Worm (Caenorhabditis elegans) whole organism, late embryonic: ENCODE results near the gene W10G6.1.

Experiments used
- ama-1 ChIP-seq: fragments of 150-350 bp; optimal IDR thresholded peaks from 2 replicates; lab custom pipeline; 2014
- ceh-31 ChIP-seq: sonication (generic microtip); optimal IDR thresholded peaks from 2 replicates; lab custom pipeline; 2016; ENCODE audit warnings: missing genetic modification characterization, missing compliant biosample characterization
- pqm-1 ChIP-seq: sonication (generic microtip); optimal IDR thresholded peaks from 2 replicates; lab custom pipeline; 2016; ENCODE audit warnings: missing genetic modification characterization, missing compliant biosample characterization

- TF ChIP-seq ama-1 = no peak
- no peak for TF ChIP-seq ceh-31 (tag; lab: Kevin White, UChicago)
- no peak for TF ChIP-seq pqm-1 (tag; lab: Kevin White, UChicago)
These were observed 45.7 kb upstream of the W10G6.1 start, which contains the start of gene R11.3 for ce11 chrX:16199200-16199764.
